1 fruit fly cellular context compared by ENCODE assay signal in genomic region chr2L:11281930-11282329, dm6.
TF ChIP-seq lines count a peak whose summit lies in the region.

TSS of gene mre11 (plus strand) at chr2L:11282090.

TF ChIP-seq in whole organism, embryonic, 481 proteins besides CTCF, POLR2A, EP300 and RAD21 (continued from another document and continues in another):
- no peak for TF ChIP-seq CG2678 (tag; optimal IDR thresholded peaks at IDR 0.05; lab: Kevin White, UChicago)
- no peak for TF ChIP-seq lov (optimal IDR thresholded peaks at IDR 0.05; lab: Kevin White, UChicago)
- no peak for TF ChIP-seq lov (GFP tag; IDR thresholded peaks at IDR 0.05; lab: Robert Waterston, UW)
- no peak for TF ChIP-seq ham (GFP tag; IDR thresholded peaks at IDR 0.05; lab: Robert Waterston, UW)
- peak; percentile 92 for TF ChIP-seq E2f2 (GFP tag; IDR thresholded peaks at IDR 0.05; lab: Robert Waterston, UW)
- no peak for TF ChIP-seq pb (GFP tag; optimal IDR thresholded peaks at IDR 0.05; lab: Kevin White, UChicago)
- no peak for TF ChIP-seq CG10147 (GFP tag; optimal IDR thresholded peaks at IDR 0.05; lab: Kevin White, UChicago)
- no peak for TF ChIP-seq CG10979 (tag; optimal IDR thresholded peaks at IDR 0.05; lab: Kevin White, UChicago)
- no peak for TF ChIP-seq wor (GFP tag; IDR thresholded peaks at IDR 0.05; lab: Robert Waterston, UW)
- TF ChIP-seq run (tag; optimal IDR thresholded peaks at IDR 0.05; lab: Kevin White, UChicago) = no peak
- TF ChIP-seq CG14050 (GFP tag; IDR thresholded peaks at IDR 0.05; lab: Robert Waterston, UW) = no peak
- no peak for TF ChIP-seq CG5953 (GFP tag; IDR thresholded peaks at IDR 0.05; lab: Robert Waterston, UW)
- no peak for TF ChIP-seq gsb (GFP tag; IDR thresholded peaks at IDR 0.05; lab: Robert Waterston, UW)
- TF ChIP-seq sd (tag; optimal IDR thresholded peaks at IDR 0.05; lab: Kevin White, UChicago) = no peak
- TF ChIP-seq CG4820 (GFP tag; optimal IDR thresholded peaks at IDR 0.05; lab: Kevin White, UChicago) = no peak
- no peak for TF ChIP-seq grn (GFP tag; optimal IDR thresholded peaks at IDR 0.05; lab: Kevin White, UChicago)
- TF ChIP-seq ap (GFP tag; IDR thresholded peaks at IDR 0.05; lab: Robert Waterston, UW) = no peak
- TF ChIP-seq CG32767 (GFP tag; IDR thresholded peaks at IDR 0.05; lab: Robert Waterston, UW) = no peak
- TF ChIP-seq HLH3B (GFP tag; IDR thresholded peaks at IDR 0.05; lab: Robert Waterston, UW) = no peak
- TF ChIP-seq stwl (tag; optimal IDR thresholded peaks at IDR 0.05; lab: Kevin White, UChicago) = peak; percentile 72
- TF ChIP-seq Eip74EF (GFP tag; optimal IDR thresholded peaks at IDR 0.05; lab: Kevin White, UChicago) = no peak
- TF ChIP-seq Hr3 (GFP tag; optimal IDR thresholded peaks at IDR 0.05; lab: Kevin White, UChicago) = no peak
- TF ChIP-seq Spps (tag; optimal IDR thresholded peaks at IDR 0.05; lab: Kevin White, UChicago) = no peak
- TF ChIP-seq CG2116 (GFP tag; optimal IDR thresholded peaks at IDR 0.05; lab: Kevin White, UChicago) = peak; percentile 67
- no peak for TF ChIP-seq sens (GFP tag; lab: Kevin White, UChicago)
- no peak for TF ChIP-seq Abd-B (GFP tag; optimal IDR thresholded peaks at IDR 0.05; lab: Kevin White, UChicago)
- no peak for TF ChIP-seq Hr51 (GFP tag; optimal IDR thresholded peaks at IDR 0.05; lab: Kevin White, UChicago)
- no peak for TF ChIP-seq CG13296 (GFP tag; optimal IDR thresholded peaks at IDR 0.05; lab: Kevin White, UChicago)
- TF ChIP-seq Atf-2 (GFP tag; optimal IDR thresholded peaks at IDR 0.05; lab: Kevin White, UChicago) = no peak
- no peak for TF ChIP-seq CG6689 (GFP tag; IDR thresholded peaks at IDR 0.05; lab: Robert Waterston, UW)
- TF ChIP-seq Lim3 (GFP tag; IDR thresholded peaks at IDR 0.05; lab: Robert Waterston, UW) = no peak
- no peak for TF ChIP-seq fru (optimal IDR thresholded peaks at IDR 0.05; lab: Kevin White, UChicago)
- no peak for TF ChIP-seq Rfx (GFP tag; IDR thresholded peaks at IDR 0.05; lab: Robert Waterston, UW)
- peak; percentile 87 for TF ChIP-seq ato (GFP tag; IDR thresholded peaks at IDR 0.05; lab: Robert Waterston, UW; ENCODE audit: partially characterized antibody)
- no peak for TF ChIP-seq sqz (GFP tag; optimal IDR thresholded peaks at IDR 0.05; lab: Kevin White, UChicago)
- no peak for TF ChIP-seq NK7.1 (GFP tag; optimal IDR thresholded peaks at IDR 0.05; lab: Kevin White, UChicago)
- TF ChIP-seq CG8478 (optimal IDR thresholded peaks at IDR 0.05; lab: Kevin White, UChicago) = no peak
- TF ChIP-seq CG9437 (GFP tag; optimal IDR thresholded peaks at IDR 0.05; lab: Kevin White, UChicago) = no peak
- TF ChIP-seq pzg (GFP tag; optimal IDR thresholded peaks at IDR 0.05; lab: Kevin White, UChicago) = peak; percentile 30
- TF ChIP-seq CG6254 (GFP tag; optimal IDR thresholded peaks at IDR 0.05; lab: Kevin White, UChicago) = no peak
- no peak for TF ChIP-seq CG17829 (tag; optimal IDR thresholded peaks at IDR 0.05; lab: Kevin White, UChicago)
- TF ChIP-seq TFAM (GFP tag; optimal IDR thresholded peaks at IDR 0.05; lab: Kevin White, UChicago) = no peak
- no peak for TF ChIP-seq trem (tag; optimal IDR thresholded peaks at IDR 0.05; lab: Kevin White, UChicago)
- no peak for TF ChIP-seq gem (tag; optimal IDR thresholded peaks at IDR 0.05; lab: Kevin White, UChicago)
- TF ChIP-seq CG32532 (GFP tag; IDR thresholded peaks at IDR 0.05; lab: Robert Waterston, UW) = no peak
- TF ChIP-seq CG17568 (GFP tag; optimal IDR thresholded peaks at IDR 0.05; lab: Kevin White, UChicago) = no peak
- no peak for TF ChIP-seq Hr78 (GFP tag; optimal IDR thresholded peaks at IDR 0.05; lab: Kevin White, UChicago)
- TF ChIP-seq CG9727 (GFP tag; optimal IDR thresholded peaks at IDR 0.05; lab: Kevin White, UChicago) = no peak
- TF ChIP-seq Aef1 (GFP tag; IDR thresholded peaks at IDR 0.05; lab: Robert Waterston, UW) = no peak
- TF ChIP-seq Asciz (GFP tag; optimal IDR thresholded peaks at IDR 0.05; lab: Kevin White, UChicago) = no peak
- no peak for TF ChIP-seq lmd (GFP tag; IDR thresholded peaks at IDR 0.05; lab: Robert Waterston, UW)
- TF ChIP-seq CG7839 (tag; optimal IDR thresholded peaks at IDR 0.05; lab: Kevin White, UChicago) = no peak
- TF ChIP-seq hb (GFP tag; IDR thresholded peaks at IDR 0.05; lab: Robert Waterston, UW; ENCODE audit: partially characterized antibody) = peak; percentile 83; the same call in 1 of the 3 replicates
- TF ChIP-seq fd102C (GFP tag; optimal IDR thresholded peaks at IDR 0.05; lab: Kevin White, UChicago) = no peak
- TF ChIP-seq Vsx1 (GFP tag; optimal IDR thresholded peaks at IDR 0.05; lab: Kevin White, UChicago) = no peak
- TF ChIP-seq bbx (GFP tag; IDR thresholded peaks at IDR 0.05; lab: Robert Waterston, UW; ENCODE audit: partially characterized antibody) = peak; percentile 93
- no peak for TF ChIP-seq Dek (tag; optimal IDR thresholded peaks at IDR 0.05; lab: Kevin White, UChicago)
- TF ChIP-seq CG14860 (GFP tag; IDR thresholded peaks at IDR 0.05; lab: Robert Waterston, UW; ENCODE audit: partially characterized antibody) = peak; percentile 86; the same call in 2 of the 3 replicates
- TF ChIP-seq CG18011 (GFP tag; optimal IDR thresholded peaks at IDR 0.05; lab: Kevin White, UChicago) = no peak
- TF ChIP-seq cwo (GFP tag; optimal IDR thresholded peaks at IDR 0.05; lab: Kevin White, UChicago) = no peak
- no peak for TF ChIP-seq repo (GFP tag; optimal IDR thresholded peaks at IDR 0.05; lab: Kevin White, UChicago)
- no peak for TF ChIP-seq so (GFP tag; IDR thresholded peaks at IDR 0.05; lab: Robert Waterston, UW)
- no peak for TF ChIP-seq CG8944 (GFP tag; optimal IDR thresholded peaks at IDR 0.05; lab: Kevin White, UChicago)
- TF ChIP-seq CG10366 (GFP tag; IDR thresholded peaks at IDR 0.05; lab: Robert Waterston, UW) = no peak
- TF ChIP-seq kni (GFP tag; optimal IDR thresholded peaks at IDR 0.05; lab: Kevin White, UChicago) = no peak
- TF ChIP-seq CG15479 (GFP tag; optimal IDR thresholded peaks at IDR 0.05; lab: Kevin White, UChicago) = no peak
- no peak for TF ChIP-seq gcm2 (GFP tag; optimal IDR thresholded peaks at IDR 0.05; lab: Kevin White, UChicago)
- no peak for TF ChIP-seq Atf6 (GFP tag; IDR thresholded peaks at IDR 0.05; lab: Robert Waterston, UW)
- TF ChIP-seq CG7357 (GFP tag; IDR thresholded peaks at IDR 0.05; lab: Robert Waterston, UW) = no peak
- no peak for TF ChIP-seq CG10209 (GFP tag; optimal IDR thresholded peaks at IDR 0.05; lab: Kevin White, UChicago)
- no peak for TF ChIP-seq sisA (GFP tag; IDR thresholded peaks at IDR 0.05; lab: Robert Waterston, UW)
- peak; percentile 64 for TF ChIP-seq CG16813 (GFP tag; IDR thresholded peaks at IDR 0.05; lab: Robert Waterston, UW; ENCODE audit: partially characterized antibody)
- no peak for TF ChIP-seq klu (GFP tag; IDR thresholded peaks at IDR 0.05; lab: Robert Waterston, UW)
- no peak for TF ChIP-seq CG8765 (GFP tag; IDR thresholded peaks at IDR 0.05; lab: Robert Waterston, UW)
- TF ChIP-seq Bdp1 (GFP tag; optimal IDR thresholded peaks at IDR 0.05; lab: Kevin White, UChicago) = no peak
- no peak for TF ChIP-seq slou (GFP tag; optimal IDR thresholded peaks at IDR 0.05; lab: Kevin White, UChicago)
- TF ChIP-seq C15 (GFP tag; IDR thresholded peaks at IDR 0.05; lab: Robert Waterston, UW) = no peak
- no peak for TF ChIP-seq croc (GFP tag; conservative IDR thresholded peaks at IDR 0.05; lab: Robert Waterston, UW)
- TF ChIP-seq Side (GFP tag; optimal IDR thresholded peaks at IDR 0.05; lab: Kevin White, UChicago) = no peak
- TF ChIP-seq Bteb2 (GFP tag; optimal IDR thresholded peaks at IDR 0.05; lab: Kevin White, UChicago) = no peak
- TF ChIP-seq dysf (GFP tag; IDR thresholded peaks at IDR 0.05; lab: Robert Waterston, UW) = no peak
- peak; percentile 86 for TF ChIP-seq Dp (GFP tag; optimal IDR thresholded peaks at IDR 0.05; lab: Kevin White, UChicago)
- TF ChIP-seq CG15073 (GFP tag; optimal IDR thresholded peaks at IDR 0.05; lab: Kevin White, UChicago) = no peak
- no peak for TF ChIP-seq Mad (GFP tag; optimal IDR thresholded peaks at IDR 0.05; lab: Kevin White, UChicago)
- no peak for TF ChIP-seq CG12744 (GFP tag; optimal IDR thresholded peaks at IDR 0.05; lab: Kevin White, UChicago)
- TF ChIP-seq CG15514 (GFP tag; optimal IDR thresholded peaks at IDR 0.05; lab: Kevin White, UChicago) = peak; percentile 15
- TF ChIP-seq Xbp1 (GFP tag; optimal IDR thresholded peaks at IDR 0.05; lab: Kevin White, UChicago) = no peak
- TF ChIP-seq CG7372 (GFP tag; IDR thresholded peaks at IDR 0.05; lab: Robert Waterston, UW) = no peak
- no peak for TF ChIP-seq CG3995 (GFP tag; optimal IDR thresholded peaks at IDR 0.05; lab: Kevin White, UChicago)
- no peak for TF ChIP-seq CG13775 (GFP tag; optimal IDR thresholded peaks at IDR 0.05; lab: Kevin White, UChicago)
- peak; percentile 57 for TF ChIP-seq MBD-R2 (GFP tag; IDR thresholded peaks at IDR 0.05; lab: Robert Waterston, UW)
- no peak for TF ChIP-seq gt (GFP tag; IDR thresholded peaks at IDR 0.05; lab: Robert Waterston, UW)
- TF ChIP-seq CG14965 (GFP tag; optimal IDR thresholded peaks at IDR 0.05; lab: Kevin White, UChicago; ENCODE audit: borderline replicate concordance) = no peak
- peak; percentile 60; the same call in 2 of the 3 replicates for TF ChIP-seq knrl (GFP tag; IDR thresholded peaks at IDR 0.05; lab: Robert Waterston, UW; ENCODE audit: partially characterized antibody)
- TF ChIP-seq CG13894 (tag; optimal IDR thresholded peaks at IDR 0.05; lab: Kevin White, UChicago) = no peak
- peak; percentile 79 for TF ChIP-seq vnd (GFP tag; IDR thresholded peaks at IDR 0.05; lab: Robert Waterston, UW; ENCODE audit: partially characterized antibody)
- TF ChIP-seq CG10462 (GFP tag; optimal IDR thresholded peaks at IDR 0.05; lab: Kevin White, UChicago) = no peak
- TF ChIP-seq otp (GFP tag; IDR thresholded peaks at IDR 0.05; lab: Robert Waterston, UW) = no peak
- no peak for TF ChIP-seq exex (tag; optimal IDR thresholded peaks at IDR 0.05; lab: Kevin White, UChicago)
- TF ChIP-seq BEAF-32 (GFP tag; optimal IDR thresholded peaks at IDR 0.05; lab: Kevin White, UChicago) = peak; percentile 66
- no peak for TF ChIP-seq tap (tag; optimal IDR thresholded peaks at IDR 0.05; lab: Kevin White, UChicago)
- no peak for TF ChIP-seq lbe (GFP tag; optimal IDR thresholded peaks at IDR 0.05; lab: Kevin White, UChicago)
- no peak for TF ChIP-seq esg (GFP tag; conservative IDR thresholded peaks at IDR 0.05; lab: Robert Waterston, UW)
- peak; percentile 93 for TF ChIP-seq tna (GFP tag; IDR thresholded peaks at IDR 0.05; lab: Robert Waterston, UW; ENCODE audit: partially characterized antibody)
- no peak for TF ChIP-seq CG31224 (GFP tag; IDR thresholded peaks at IDR 0.05; lab: Robert Waterston, UW)
- no peak for TF ChIP-seq Camta (GFP tag; optimal IDR thresholded peaks at IDR 0.05; lab: Kevin White, UChicago)
- no peak for TF ChIP-seq salm (tag; optimal IDR thresholded peaks at IDR 0.05; lab: Kevin White, UChicago)
- TF ChIP-seq CG42726 (GFP tag; IDR thresholded peaks at IDR 0.05; lab: Robert Waterston, UW; ENCODE audit: partially characterized antibody) = no peak; the same call in 1 of the 2 replicates
- no peak for TF ChIP-seq sug (tag; optimal IDR thresholded peaks at IDR 0.05; lab: Kevin White, UChicago)
- TF ChIP-seq btn (GFP tag; optimal IDR thresholded peaks at IDR 0.05; lab: Kevin White, UChicago) = no peak
- no peak for TF ChIP-seq ERR (GFP tag; optimal IDR thresholded peaks at IDR 0.05; lab: Kevin White, UChicago)
- no peak for TF ChIP-seq shn (GFP tag; optimal IDR thresholded peaks at IDR 0.05; lab: Kevin White, UChicago)
- peak; percentile 86 for TF ChIP-seq CG6791 (GFP tag; IDR thresholded peaks at IDR 0.05; lab: Robert Waterston, UW; ENCODE audit: partially characterized antibody)
- no peak for TF ChIP-seq CG3407 (GFP tag; optimal IDR thresholded peaks at IDR 0.05; lab: Kevin White, UChicago)
- TF ChIP-seq nom (GFP tag; optimal IDR thresholded peaks at IDR 0.05; lab: Kevin White, UChicago) = no peak
- TF ChIP-seq bigmax (GFP tag; optimal IDR thresholded peaks at IDR 0.05; lab: Kevin White, UChicago) = no peak
- no peak for TF ChIP-seq CG2202 (tag; optimal IDR thresholded peaks at IDR 0.05; lab: Kevin White, UChicago)
- no peak for TF ChIP-seq CG34376 (GFP tag; optimal IDR thresholded peaks at IDR 0.05; lab: Kevin White, UChicago)
- no peak for TF ChIP-seq B-H2 (GFP tag; optimal IDR thresholded peaks at IDR 0.05; lab: Kevin White, UChicago)
- TF ChIP-seq Dll (GFP tag; IDR thresholded peaks at IDR 0.05; lab: Robert Waterston, UW; ENCODE audit: partially characterized antibody) = peak; percentile 94
- TF ChIP-seq tll (GFP tag; optimal IDR thresholded peaks at IDR 0.05; lab: Kevin White, UChicago) = no peak
- TF ChIP-seq CG8281 (tag; optimal IDR thresholded peaks at IDR 0.05; lab: Kevin White, UChicago) = no peak
- TF ChIP-seq tio (GFP tag; optimal IDR thresholded peaks at IDR 0.05; lab: Kevin White, UChicago) = no peak
- TF ChIP-seq unc-4 (GFP tag; IDR thresholded peaks at IDR 0.05; lab: Robert Waterston, UW; ENCODE audit: partially characterized antibody) = peak; percentile 85
- peak; percentile 97 for TF ChIP-seq CG34224 (GFP tag; IDR thresholded peaks at IDR 0.05; lab: Robert Waterston, UW; ENCODE audit: partially characterized antibody)
- peak; percentile 60 for TF ChIP-seq YL-1 (GFP tag; optimal IDR thresholded peaks at IDR 0.05; lab: Kevin White, UChicago)
- no peak for TF ChIP-seq oc (tag; optimal IDR thresholded peaks at IDR 0.05; lab: Kevin White, UChicago)
- no peak for TF ChIP-seq sr (GFP tag; IDR thresholded peaks at IDR 0.05; lab: Robert Waterston, UW)
- no peak for TF ChIP-seq CG6654 (GFP tag; optimal IDR thresholded peaks at IDR 0.05; lab: Kevin White, UChicago)
- no peak for TF ChIP-seq CG1529 (GFP tag; optimal IDR thresholded peaks at IDR 0.05; lab: Kevin White, UChicago)
- TF ChIP-seq CG4282 (GFP tag; optimal IDR thresholded peaks at IDR 0.05; lab: Kevin White, UChicago) = no peak
- TF ChIP-seq Ptx1 (GFP tag; IDR thresholded peaks at IDR 0.05; lab: Robert Waterston, UW) = no peak
- TF ChIP-seq nerfin-2 (GFP tag; IDR thresholded peaks at IDR 0.05; lab: Robert Waterston, UW; ENCODE audit: partially characterized antibody) = peak; percentile 89
- TF ChIP-seq CrebB (tag; optimal IDR thresholded peaks at IDR 0.05; lab: Kevin White, UChicago) = no peak
- TF ChIP-seq Doc3 (GFP tag; IDR thresholded peaks at IDR 0.05; lab: Robert Waterston, UW; ENCODE audit: partially characterized antibody) = peak; percentile 87
- no peak for TF ChIP-seq Oli (tag; optimal IDR thresholded peaks at IDR 0.05; lab: Kevin White, UChicago)
- no peak for TF ChIP-seq CG2712 (tag; optimal IDR thresholded peaks at IDR 0.05; lab: Kevin White, UChicago)
- no peak for TF ChIP-seq CG12219 (GFP tag; optimal IDR thresholded peaks at IDR 0.05; lab: Kevin White, UChicago)
